Worm (Caenorhabditis elegans) whole organism, L4 larva: ENCODE results near the gene F22E5.2.
"Not testable (repeated sequence)": the region's sequence is repeated elsewhere in the genome, so short reads cannot be mapped to it uniquely, and the experiment has no call there.

Experiments used
- T26A8.4 ChIP-seq: fragments of 200-800 bp; sonication (Bioruptor generic); IDR thresholded peaks from 2 replicates; pipeline ENCODE4 v1.3.6; 2022; ENCODE audit warnings: missing genetic modification characterization, missing compliant biosample characterization
- Y105C5A.15 ChIP-seq: fragments of 200-800 bp; sonication (Bioruptor generic); IDR thresholded peaks from 2 replicates; pipeline ENCODE4 v1.3.6; 2022; ENCODE audit warnings: missing genetic modification characterization, missing compliant biosample characterization
- Y5F2A.4 ChIP-seq: fragments of 200-800 bp; sonication (Bioruptor generic); optimal IDR thresholded peaks from 2 replicates; lab custom pipeline; 2018; ENCODE audit warnings: mild to moderate bottlenecking, missing genetic modification characterization, missing compliant biosample characterization
- Y75B8A.6 ChIP-seq: fragments of 200-800 bp; sonication (Bioruptor generic); IDR thresholded peaks from 2 replicates; pipeline ENCODE4 v1.3.6; 2022; ENCODE audit warnings: missing genetic modification reagents, missing genetic modification characterization, missing compliant biosample characterization
- ceh-20 ChIP-seq: fragments of 200-800 bp; sonication (Bioruptor generic); IDR thresholded peaks from 2 replicates; pipeline ENCODE4 v1.3.6; 2022; ENCODE audit warnings: missing genetic modification reagents, missing genetic modification characterization, missing compliant biosample characterization
- ceh-32 ChIP-seq: sonication (generic microtip); optimal IDR thresholded peaks from 2 replicates; lab custom pipeline; 2016; ENCODE audit warnings: mild to moderate bottlenecking, missing genetic modification characterization, missing compliant biosample characterization; ENCODE audit not compliant: poor library complexity
- ceh-82 ChIP-seq: sonication (generic microtip); optimal IDR thresholded peaks from 2 replicates; lab custom pipeline; 2017; ENCODE audit warnings: missing biosample characterization, missing genetic modification characterization
- ces-1 ChIP-seq: fragments of 150-350 bp; sonication (generic microtip); optimal IDR thresholded peaks from 4 replicates; lab custom pipeline; 2014; ENCODE audit warnings: missing biosample characterization, missing genetic modification reagents, missing genetic modification characterization
- cey-2 ChIP-seq: sonication (generic microtip); optimal IDR thresholded peaks from 3 replicates; lab custom pipeline; 2017; ENCODE audit warnings: missing genetic modification characterization, mild to moderate bottlenecking, missing compliant biosample characterization, antibody characterized with exemption, borderline replicate concordance; ENCODE audit not compliant: insufficient read depth
- daf-16 ChIP-seq, 3 experiments: sonication (generic microtip); optimal IDR thresholded peaks; 2 replicates each; lab custom pipeline; 2016 to 2017; ENCODE audit warnings: missing genetic modification characterization in 3 of 3, missing genetic modification reagents in 3 of 3, mild to moderate bottlenecking in 2 of 3, missing compliant biosample characterization in 2 of 3, missing biosample characterization in 1 of 3, moderate library complexity in 1 of 3
- dpl-1 ChIP-seq: fragments of 150-350 bp; optimal IDR thresholded peaks from 2 replicates; lab custom pipeline; 2014; ENCODE audit warnings: missing biosample characterization, missing genetic modification reagents, missing genetic modification characterization
- egl-27 ChIP-seq: sonication (generic microtip); optimal IDR thresholded peaks from 3 replicates; lab custom pipeline; 2017; ENCODE audit warnings: missing biosample characterization, missing genetic modification reagents, missing genetic modification characterization
- fos-1 ChIP-seq: fragments of 150-350 bp; optimal IDR thresholded peaks from 2 replicates; lab custom pipeline; 2014; ENCODE audit warnings: missing biosample characterization, missing genetic modification characterization
- gei-8 ChIP-seq: fragments of 200-800 bp; sonication (Bioruptor generic); optimal IDR thresholded peaks from 2 replicates; lab custom pipeline; 2018; ENCODE audit warnings: mild to moderate bottlenecking, missing genetic modification characterization, missing compliant biosample characterization
- hif-1 ChIP-seq, 2 experiments: sonication (generic microtip); optimal IDR thresholded peaks; 2 replicates each; lab custom pipeline; 2016 to 2017; ENCODE audit warnings: missing compliant biosample characterization in 2 of 2, missing genetic modification characterization in 2 of 2, missing genetic modification reagents in 2 of 2, missing genotype in 2 of 2, mild to moderate bottlenecking in 1 of 2
- lin-1 ChIP-seq: fragments of 200-800 bp; sonication (Bioruptor generic); IDR thresholded peaks from 2 replicates; pipeline ENCODE4 v1.3.6; 2022; ENCODE audit warnings: missing genetic modification reagents, missing genetic modification characterization, missing compliant biosample characterization
- lin-15B ChIP-seq: fragments of 150-350 bp; sonication (generic microtip); optimal IDR thresholded peaks from 3 replicates; lab custom pipeline; 2014; ENCODE audit warnings: missing biosample characterization, missing genetic modification characterization
- lin-38 ChIP-seq: fragments of 200-800 bp; sonication (Bioruptor generic); IDR thresholded peaks from 2 replicates; pipeline ENCODE4 v1.3.6; 2022; ENCODE audit warnings: missing genetic modification reagents, missing genetic modification characterization, missing compliant biosample characterization
- mdl-1 ChIP-seq, 2 experiments: fragments of 150-350 bp in 1 of 2; sonication (generic microtip) in 1 of 2; optimal IDR thresholded peaks; 2 replicates each; lab custom pipeline; 2014 to 2017; ENCODE audit warnings: missing biosample characterization in 2 of 2, missing genetic modification characterization in 2 of 2
- mep-1 ChIP-seq: fragments of 150-350 bp; sonication (generic microtip); optimal IDR thresholded peaks from 3 replicates; lab custom pipeline; 2014; ENCODE audit warnings: missing biosample characterization, missing genetic modification characterization
- mxl-2 ChIP-seq: fragments of 200-800 bp; sonication (Bioruptor generic); conservative IDR thresholded peaks from 2 replicates; pipeline ENCODE4 v1.3.6; 2022; ENCODE audit warnings: missing genetic modification reagents, missing genetic modification characterization, missing compliant biosample characterization
- nhr-10 ChIP-seq: fragments of 150-350 bp; optimal IDR thresholded peaks from 2 replicates; lab custom pipeline; 2014; ENCODE audit warnings: missing biosample characterization, missing genetic modification characterization
- nhr-11 ChIP-seq: fragments of 150-350 bp; optimal IDR thresholded peaks from 2 replicates; lab custom pipeline; 2014; ENCODE audit warnings: missing biosample characterization, missing genetic modification characterization
- nhr-25 ChIP-seq: sonication (generic microtip); optimal IDR thresholded peaks from 2 replicates; lab custom pipeline; 2017; ENCODE audit warnings: missing genetic modification characterization, mild to moderate bottlenecking, missing compliant biosample characterization, antibody characterized with exemption, moderate library complexity, borderline replicate concordance; ENCODE audit not compliant: insufficient read depth
- nhr-28 ChIP-seq: fragments of 150-350 bp; optimal IDR thresholded peaks from 2 replicates; lab custom pipeline; 2014; ENCODE audit warnings: missing biosample characterization, missing genetic modification characterization
- nhr-41 ChIP-seq: fragments of 200-800 bp; sonication (Bioruptor generic); IDR thresholded peaks from 2 replicates; pipeline ENCODE4 v1.3.6; 2022; ENCODE audit warnings: missing genetic modification reagents, missing genetic modification characterization, missing compliant biosample characterization
- nhr-48 ChIP-seq: sonication (generic microtip); optimal IDR thresholded peaks from 2 replicates; lab custom pipeline; 2016; ENCODE audit warnings: mild to moderate bottlenecking, missing genetic modification characterization, missing compliant biosample characterization
- nhr-6 ChIP-seq: fragments of 150-350 bp; optimal IDR thresholded peaks from 2 replicates; lab custom pipeline; 2014; ENCODE audit warnings: missing biosample characterization, missing genetic modification characterization
- php-3 ChIP-seq: fragments of 200-800 bp; sonication (Bioruptor generic); IDR thresholded peaks from 2 replicates; pipeline ENCODE4 v1.3.6; 2022; ENCODE audit warnings: missing genetic modification reagents, missing genetic modification characterization, missing compliant biosample characterization
- set-16 ChIP-seq: fragments of 200-800 bp; sonication (Bioruptor generic); IDR thresholded peaks from 2 replicates; pipeline ENCODE4 v1.3.6; 2022; ENCODE audit warnings: missing genetic modification reagents, missing genetic modification characterization, missing compliant biosample characterization
- skn-1 ChIP-seq: fragments of 150-350 bp; optimal IDR thresholded peaks from 2 replicates; lab custom pipeline; 2014; ENCODE audit warnings: missing biosample characterization, missing genetic modification characterization
- snpc-1.2 ChIP-seq: fragments of 200-800 bp; sonication (Bioruptor generic); IDR thresholded peaks from 2 replicates; pipeline ENCODE4 v1.3.6; 2022; ENCODE audit warnings: missing genetic modification reagents, missing genetic modification characterization, missing compliant biosample characterization
- zag-1 ChIP-seq: fragments of 150-350 bp; optimal IDR thresholded peaks from 2 replicates; lab custom pipeline; 2014; ENCODE audit warnings: missing biosample characterization, missing genetic modification characterization
- zfp-2 ChIP-seq: sonication (generic microtip); optimal IDR thresholded peaks from 2 replicates; lab custom pipeline; 2016; ENCODE audit warnings: mild to moderate bottlenecking, missing genetic modification characterization, missing compliant biosample characterization

F22E5.2 gene

ce11 chrII:2638062-2638461, 27.1 kb upstream of the F22E5.2 start, which contains the start of gene F22E5.9:
TSS of gene F22E5.9 (plus strand) at chrII:2638388.
- TF ChIP-seq nhr-28 (tag; lab: Kevin White, UChicago) = no peak
- peak; percentile 89 for TF ChIP-seq lin-38 (GFP tag; lab: Robert Waterston, UW)
- TF ChIP-seq dpl-1 (GFP tag; lab: Kevin White, UChicago) = peak; percentile 86

- TF ChIP-seq ces-1; nhr-11 (tag; lab: Kevin White, UChicago); zfp-2 (tag; lab: Kevin White, UChicago): not testable (repeated sequence)
These were observed 25.6 kb upstream of the F22E5.2 start, which contains the start of gene F22E5.8 for ce11 chrII:2639401-2640088. TSS of gene F22E5.8 (plus strand) at chrII:2640038.

ce11 chrII:2640982-2641381, 24.2 kb upstream of the F22E5.2 start, which contains the start of gene F22E5.23:
TSS of gene F22E5.23 (plus strand) at chrII:2641282.
- TF ChIP-seq nhr-10 (tag; lab: Kevin White, UChicago) (no peak), set-16 (GFP tag; lab: Robert Waterston, UW) (no peak), Y75B8A.6 (no peak), mep-1 (tag; lab: Kevin White, UChicago) (no peak), fos-1 (tag; lab: Kevin White, UChicago) (no peak), ceh-20 (GFP tag; lab: Robert Waterston, UW) (no peak), ceh-82 (tag; lab: Kevin White, UChicago) (no peak), Y5F2A.4 (no peak), mdl-1 (tag; optimal IDR thresholded peaks at IDR 0.05; lab: Kevin White, UChicago) (no peak), daf-16 (GFP tag; optimal IDR thresholded peaks at IDR 0.05; lab: Kevin White, UChicago) (no peak), daf-16 (tag; optimal IDR thresholded peaks at IDR 0.05; lab: Kevin White, UChicago) (no peak)
- TF ChIP-seq, all 104 proteins: peak for 0

ce11 chrII:2641777-2642176, 23.4 kb upstream of the F22E5.2 start, which contains the start of gene F22E5.7:
TSS of gene F22E5.7 (plus strand) at chrII:2642077.
- TF ChIP-seq egl-27 (tag; lab: Kevin White, UChicago) (no peak), Y105C5A.15 (GFP tag; lab: Robert Waterston, UW) (no peak), T26A8.4 (GFP tag; lab: Robert Waterston, UW) (no peak), nhr-10 (tag; lab: Kevin White, UChicago) (no peak), zag-1 (tag; lab: Kevin White, UChicago) (no peak)

- TF ChIP-seq lin-15B (tag; lab: Kevin White, UChicago) = no peak
- TF ChIP-seq php-3 (GFP tag; lab: Robert Waterston, UW) = no peak
- no peak for TF ChIP-seq nhr-48
- TF ChIP-seq skn-1 = no peak
- no peak for TF ChIP-seq ceh-32
- no peak for TF ChIP-seq cey-2 (tag; lab: Kevin White, UChicago)
- no peak for TF ChIP-seq gei-8
- no peak for TF ChIP-seq nhr-41 (GFP tag; lab: Robert Waterston, UW)
- TF ChIP-seq mdl-1 (tag; optimal IDR thresholded peaks at IDR 0.05; lab: Kevin White, UChicago) = no peak
- TF ChIP-seq lin-1 (GFP tag; lab: Robert Waterston, UW) = no peak
- TF ChIP-seq nhr-11 (tag; lab: Kevin White, UChicago) = no peak
- TF ChIP-seq nhr-25 (tag; lab: Kevin White, UChicago) = no peak
- no peak for TF ChIP-seq nhr-6 (tag; lab: Kevin White, UChicago)
- TF ChIP-seq mxl-2 = no peak
- no peak for TF ChIP-seq snpc-1.2 (GFP tag; lab: Robert Waterston, UW)
- no peak for TF ChIP-seq zag-1 (tag; lab: Kevin White, UChicago)
- TF ChIP-seq hif-1 (tag; optimal IDR thresholded peaks at IDR 0.05; lab: Kevin White, UChicago) = no peak
- TF ChIP-seq, all 104 proteins: peak for 0
These were observed 20.7 kb upstream of the F22E5.2 start, which contains the start of gene F22E5.11 for ce11 chrII:2644498-2644897. TSS of gene F22E5.11 (minus strand) at chrII:2644598.
